In genomic region chrX:4322234-4323210, dm6 we compare ENCODE assay signal across 1 fruit fly cellular context.
TF ChIP-seq lines count a peak whose summit lies in the region.

norpA (plus strand) TSS chrX:4322626.

TF ChIP-seq in whole organism, embryonic, 481 proteins besides CTCF, POLR2A, EP300 and RAD21 (continued from another document and continues in another):
- no peak for TF ChIP-seq CG14965 (GFP tag; optimal IDR thresholded peaks at IDR 0.05; lab: Kevin White, UChicago; ENCODE audit: borderline replicate concordance)
- TF ChIP-seq CG32532 (GFP tag; IDR thresholded peaks at IDR 0.05; lab: Robert Waterston, UW), result no peak
- TF ChIP-seq stc (GFP tag; IDR thresholded peaks at IDR 0.05; lab: Robert Waterston, UW), result no peak; the same call in 1 of the 2 replicates
- peak; percentile 5 for TF ChIP-seq crc (GFP tag; optimal IDR thresholded peaks at IDR 0.05; lab: Kevin White, UChicago)
- peak; percentile 30; the same call in 1 of the 2 replicates for TF ChIP-seq CG3847 (GFP tag; IDR thresholded peaks at IDR 0.05; lab: Robert Waterston, UW)
- TF ChIP-seq ssp (GFP tag; IDR thresholded peaks at IDR 0.05; lab: Robert Waterston, UW), result no peak
- peak; percentile 90 for TF ChIP-seq Dref (GFP tag; IDR thresholded peaks at IDR 0.05; lab: Robert Waterston, UW)
- no peak for TF ChIP-seq Gug (GFP tag; IDR thresholded peaks at IDR 0.05; lab: Robert Waterston, UW)
- TF ChIP-seq Pdp1 (GFP tag; optimal IDR thresholded peaks at IDR 0.05; lab: Kevin White, UChicago), result no peak
- TF ChIP-seq mirr (GFP tag; optimal IDR thresholded peaks at IDR 0.05; lab: Kevin White, UChicago), result no peak
- TF ChIP-seq chn (GFP tag; optimal IDR thresholded peaks at IDR 0.05; lab: Kevin White, UChicago), result no peak
- no peak for TF ChIP-seq CG6683 (GFP tag; optimal IDR thresholded peaks at IDR 0.05; lab: Kevin White, UChicago)
- no peak for TF ChIP-seq fd64A (GFP tag; optimal IDR thresholded peaks at IDR 0.05; lab: Kevin White, UChicago)
- TF ChIP-seq CG8478 (optimal IDR thresholded peaks at IDR 0.05; lab: Kevin White, UChicago), result no peak
- TF ChIP-seq btn (GFP tag; optimal IDR thresholded peaks at IDR 0.05; lab: Kevin White, UChicago), result no peak
- no peak for TF ChIP-seq nmo (GFP tag; optimal IDR thresholded peaks at IDR 0.05; lab: Kevin White, UChicago)
- TF ChIP-seq Bgb (GFP tag; IDR thresholded peaks at IDR 0.05; lab: Robert Waterston, UW; ENCODE audit: partially characterized antibody), result peak; percentile 98
- peak; percentile 87 for TF ChIP-seq CG16813 (GFP tag; IDR thresholded peaks at IDR 0.05; lab: Robert Waterston, UW; ENCODE audit: partially characterized antibody)
- TF ChIP-seq tgo (GFP tag; IDR thresholded peaks at IDR 0.05; lab: Robert Waterston, UW), result no peak
- TF ChIP-seq dpn (GFP tag; optimal IDR thresholded peaks at IDR 0.05; lab: Kevin White, UChicago), result peak in 1 of 2 experiments; percentile 19
- TF ChIP-seq tio (GFP tag; optimal IDR thresholded peaks at IDR 0.05; lab: Kevin White, UChicago), result no peak
- peak; percentile 86 for TF ChIP-seq CG14860 (GFP tag; IDR thresholded peaks at IDR 0.05; lab: Robert Waterston, UW; ENCODE audit: partially characterized antibody)
- no peak for TF ChIP-seq Chrac-16 (GFP tag; optimal IDR thresholded peaks at IDR 0.05; lab: Kevin White, UChicago)
- TF ChIP-seq CG10274 (GFP tag; optimal IDR thresholded peaks at IDR 0.05; lab: Kevin White, UChicago), result no peak
- no peak for TF ChIP-seq ewg (GFP tag; optimal IDR thresholded peaks at IDR 0.05; lab: Kevin White, UChicago)
- TF ChIP-seq CG10959 (GFP tag; IDR thresholded peaks at IDR 0.05; lab: Robert Waterston, UW), result no peak
- no peak for TF ChIP-seq p53 (GFP tag; optimal IDR thresholded peaks at IDR 0.05; lab: Kevin White, UChicago)
- TF ChIP-seq CG12071 (GFP tag; optimal IDR thresholded peaks at IDR 0.05; lab: Kevin White, UChicago), result no peak
- no peak for TF ChIP-seq trh (GFP tag; optimal IDR thresholded peaks at IDR 0.05; lab: Kevin White, UChicago)
- TF ChIP-seq CG18262 (tag; optimal IDR thresholded peaks at IDR 0.05; lab: Kevin White, UChicago), result peak; percentile 5
- no peak for TF ChIP-seq CG4820 (GFP tag; optimal IDR thresholded peaks at IDR 0.05; lab: Kevin White, UChicago)
- no peak for TF ChIP-seq TFAM (GFP tag; optimal IDR thresholded peaks at IDR 0.05; lab: Kevin White, UChicago)
- TF ChIP-seq CG18476 (GFP tag; optimal IDR thresholded peaks at IDR 0.05; lab: Kevin White, UChicago), result no peak
- TF ChIP-seq her (GFP tag; optimal IDR thresholded peaks at IDR 0.05; lab: Kevin White, UChicago), result no peak
- TF ChIP-seq H15 (GFP tag; IDR thresholded peaks at IDR 0.05; lab: Robert Waterston, UW), result no peak
- no peak for TF ChIP-seq CG13296 (GFP tag; optimal IDR thresholded peaks at IDR 0.05; lab: Kevin White, UChicago)
- no peak for TF ChIP-seq ac (GFP tag; optimal IDR thresholded peaks at IDR 0.05; lab: Kevin White, UChicago)
- no peak for TF ChIP-seq CG5180 (GFP tag; optimal IDR thresholded peaks at IDR 0.05; lab: Kevin White, UChicago)
- TF ChIP-seq CG13624 (GFP tag; optimal IDR thresholded peaks at IDR 0.05; lab: Kevin White, UChicago), result peak; percentile 10
- no peak for TF ChIP-seq onecut (GFP tag; IDR thresholded peaks at IDR 0.05; lab: Robert Waterston, UW)
- TF ChIP-seq CG13287 (GFP tag; IDR thresholded peaks at IDR 0.05; lab: Robert Waterston, UW; ENCODE audit: partially characterized antibody), result peak; percentile 92
- no peak for TF ChIP-seq CG10431 (GFP tag; optimal IDR thresholded peaks at IDR 0.05; lab: Kevin White, UChicago)
- peak; percentile 91 for TF ChIP-seq inv (GFP tag; IDR thresholded peaks at IDR 0.05; lab: Robert Waterston, UW; ENCODE audit: partially characterized antibody)
- TF ChIP-seq CG12391 (tag; optimal IDR thresholded peaks at IDR 0.05; lab: Kevin White, UChicago), result no peak
- no peak for TF ChIP-seq CG13123 (GFP tag; optimal IDR thresholded peaks at IDR 0.05; lab: Kevin White, UChicago)
- peak; percentile 5 for TF ChIP-seq Side (GFP tag; optimal IDR thresholded peaks at IDR 0.05; lab: Kevin White, UChicago)
- no peak for TF ChIP-seq Spps (tag; optimal IDR thresholded peaks at IDR 0.05; lab: Kevin White, UChicago)
- TF ChIP-seq CG7786 (GFP tag; optimal IDR thresholded peaks at IDR 0.05; lab: Kevin White, UChicago), result no peak
- TF ChIP-seq ab (GFP tag; optimal IDR thresholded peaks at IDR 0.05; lab: Kevin White, UChicago), result no peak
- no peak for TF ChIP-seq Atf3 (GFP tag; optimal IDR thresholded peaks at IDR 0.05; lab: Kevin White, UChicago)
- TF ChIP-seq Oaz (GFP tag; IDR thresholded peaks at IDR 0.05; lab: Robert Waterston, UW), result no peak
- peak; percentile 25 for TF ChIP-seq PHDP (tag; optimal IDR thresholded peaks at IDR 0.05; lab: Kevin White, UChicago)
- peak; percentile 2 for TF ChIP-seq CG33213 (GFP tag; optimal IDR thresholded peaks at IDR 0.05; lab: Kevin White, UChicago)
- no peak for TF ChIP-seq zen (tag; optimal IDR thresholded peaks at IDR 0.05; lab: Kevin White, UChicago)
- no peak for TF ChIP-seq sc (optimal IDR thresholded peaks at IDR 0.05; lab: Kevin White, UChicago)
- TF ChIP-seq sc (GFP tag; optimal IDR thresholded peaks at IDR 0.05; lab: Kevin White, UChicago), result no peak
- TF ChIP-seq Usf (GFP tag; optimal IDR thresholded peaks at IDR 0.05; lab: Kevin White, UChicago), result no peak
- TF ChIP-seq z (GFP tag; IDR thresholded peaks at IDR 0.05; lab: Robert Waterston, UW), result no peak
- TF ChIP-seq ase (GFP tag; IDR thresholded peaks at IDR 0.05; lab: Robert Waterston, UW), result no peak
- no peak for TF ChIP-seq Hand (GFP tag; optimal IDR thresholded peaks at IDR 0.05; lab: Kevin White, UChicago)
- no peak for TF ChIP-seq CG10543 (GFP tag; optimal IDR thresholded peaks at IDR 0.05; lab: Kevin White, UChicago)
- TF ChIP-seq CG31388 (GFP tag; optimal IDR thresholded peaks at IDR 0.05; lab: Kevin White, UChicago), result no peak
- TF ChIP-seq CG8765 (GFP tag; IDR thresholded peaks at IDR 0.05; lab: Robert Waterston, UW), result no peak
- TF ChIP-seq gsb-n (tag; optimal IDR thresholded peaks at IDR 0.05; lab: Kevin White, UChicago), result no peak
- no peak for TF ChIP-seq CG11398 (GFP tag; optimal IDR thresholded peaks at IDR 0.05; lab: Kevin White, UChicago)
- TF ChIP-seq Dad (GFP tag; optimal IDR thresholded peaks at IDR 0.05; lab: Kevin White, UChicago), result no peak
- peak; percentile 86 for TF ChIP-seq Med (GFP tag; lab: Kevin White, UChicago)
- peak; percentile 15 for TF ChIP-seq Xbp1 (GFP tag; optimal IDR thresholded peaks at IDR 0.05; lab: Kevin White, UChicago)
- TF ChIP-seq chif (GFP tag; optimal IDR thresholded peaks at IDR 0.05; lab: Kevin White, UChicago), result peak; percentile 3 to 5
- no peak for TF ChIP-seq Dip2 (GFP tag; IDR thresholded peaks at IDR 0.05; lab: Robert Waterston, UW)
- TF ChIP-seq HHEX (GFP tag; optimal IDR thresholded peaks at IDR 0.05; lab: Kevin White, UChicago), result peak; percentile 41
- no peak for TF ChIP-seq seq (GFP tag; IDR thresholded peaks at IDR 0.05; lab: Robert Waterston, UW)
- TF ChIP-seq en (GFP tag; optimal IDR thresholded peaks at IDR 0.05; lab: Kevin White, UChicago), result peak; percentile 35
- TF ChIP-seq repo (GFP tag; optimal IDR thresholded peaks at IDR 0.05; lab: Kevin White, UChicago), result no peak
- peak; percentile 44 for TF ChIP-seq sqz (GFP tag; optimal IDR thresholded peaks at IDR 0.05; lab: Kevin White, UChicago)
- TF ChIP-seq Atf6 (GFP tag; IDR thresholded peaks at IDR 0.05; lab: Robert Waterston, UW), result no peak; the same call in 1 of the 2 replicates
- TF ChIP-seq Hey (tag; optimal IDR thresholded peaks at IDR 0.05; lab: Kevin White, UChicago), result no peak
- no peak for TF ChIP-seq wdn (GFP tag; IDR thresholded peaks at IDR 0.05; lab: Robert Waterston, UW)
- TF ChIP-seq sd (tag; optimal IDR thresholded peaks at IDR 0.05; lab: Kevin White, UChicago), result peak; percentile 15
- no peak for TF ChIP-seq dysf (GFP tag; IDR thresholded peaks at IDR 0.05; lab: Robert Waterston, UW)
- TF ChIP-seq Bdp1 (GFP tag; optimal IDR thresholded peaks at IDR 0.05; lab: Kevin White, UChicago), result no peak
- no peak for TF ChIP-seq Max (GFP tag; optimal IDR thresholded peaks at IDR 0.05; lab: Kevin White, UChicago)
- peak; percentile 38 for TF ChIP-seq Hsf (GFP tag; optimal IDR thresholded peaks at IDR 0.05; lab: Kevin White, UChicago)
- no peak for TF ChIP-seq Kr (GFP tag; optimal IDR thresholded peaks at IDR 0.05; lab: Kevin White, UChicago)
- peak; percentile 25 for TF ChIP-seq grau (tag; optimal IDR thresholded peaks at IDR 0.05; lab: Kevin White, UChicago)
- TF ChIP-seq dan (GFP tag; IDR thresholded peaks at IDR 0.05; lab: Robert Waterston, UW), result no peak
- no peak for TF ChIP-seq CG12942 (GFP tag; optimal IDR thresholded peaks at IDR 0.05; lab: Kevin White, UChicago)
- no peak for TF ChIP-seq CG10462 (GFP tag; optimal IDR thresholded peaks at IDR 0.05; lab: Kevin White, UChicago)
- peak; percentile 14 for TF ChIP-seq CG17829 (tag; optimal IDR thresholded peaks at IDR 0.05; lab: Kevin White, UChicago)
- TF ChIP-seq Six4 (GFP tag; optimal IDR thresholded peaks at IDR 0.05; lab: Kevin White, UChicago), result no peak
- peak; percentile 39 for TF ChIP-seq Oli (tag; optimal IDR thresholded peaks at IDR 0.05; lab: Kevin White, UChicago)
- TF ChIP-seq Taf1 (GFP tag; IDR thresholded peaks at IDR 0.05; lab: Robert Waterston, UW), result no peak
- peak; percentile 10 for TF ChIP-seq ind (GFP tag; optimal IDR thresholded peaks at IDR 0.05; lab: Kevin White, UChicago)
- TF ChIP-seq Hmr (GFP tag; optimal IDR thresholded peaks at IDR 0.05; lab: Kevin White, UChicago), result peak; percentile 55
- no peak for TF ChIP-seq CG6254 (GFP tag; optimal IDR thresholded peaks at IDR 0.05; lab: Kevin White, UChicago)
- TF ChIP-seq schlank (tag; optimal IDR thresholded peaks at IDR 0.05; lab: Kevin White, UChicago), result no peak
- no peak for TF ChIP-seq CG11085 (GFP tag; IDR thresholded peaks at IDR 0.05; lab: Robert Waterston, UW)
- no peak for TF ChIP-seq cwo (GFP tag; optimal IDR thresholded peaks at IDR 0.05; lab: Kevin White, UChicago)
- peak; percentile 59 for TF ChIP-seq CG4360 (GFP tag; IDR thresholded peaks at IDR 0.05; lab: Robert Waterston, UW)
- TF ChIP-seq danr (GFP tag; IDR thresholded peaks at IDR 0.05; lab: Robert Waterston, UW), result no peak
- peak; percentile 73 for TF ChIP-seq Ets65A (GFP tag; lab: Kevin White, UChicago)
- peak; percentile 56 for TF ChIP-seq Mes4 (GFP tag; optimal IDR thresholded peaks at IDR 0.05; lab: Kevin White, UChicago)
- no peak for TF ChIP-seq CG15696 (tag; optimal IDR thresholded peaks at IDR 0.05; lab: Kevin White, UChicago)
- TF ChIP-seq sisA (GFP tag; IDR thresholded peaks at IDR 0.05; lab: Robert Waterston, UW), result no peak
- TF ChIP-seq H2.0 (GFP tag; IDR thresholded peaks at IDR 0.05; lab: Robert Waterston, UW), result no peak
- TF ChIP-seq CG10565 (GFP tag; optimal IDR thresholded peaks at IDR 0.05; lab: Kevin White, UChicago), result no peak
- peak; percentile 69 for TF ChIP-seq Doc3 (GFP tag; IDR thresholded peaks at IDR 0.05; lab: Robert Waterston, UW; ENCODE audit: partially characterized antibody)
- no peak for TF ChIP-seq CG10209 (GFP tag; optimal IDR thresholded peaks at IDR 0.05; lab: Kevin White, UChicago)
- peak; percentile 61 for TF ChIP-seq CG13894 (tag; optimal IDR thresholded peaks at IDR 0.05; lab: Kevin White, UChicago)
- TF ChIP-seq CG30403 (GFP tag; optimal IDR thresholded peaks at IDR 0.05; lab: Kevin White, UChicago), result peak; percentile 46
- peak; percentile 64 for TF ChIP-seq dm (GFP tag; optimal IDR thresholded peaks at IDR 0.05; lab: Kevin White, UChicago)
- peak; percentile 12 for TF ChIP-seq CG9797 (GFP tag; optimal IDR thresholded peaks at IDR 0.05; lab: Kevin White, UChicago)
- no peak for TF ChIP-seq D19B (GFP tag; optimal IDR thresholded peaks at IDR 0.05; lab: Kevin White, UChicago)
- no peak for TF ChIP-seq croc (GFP tag; conservative IDR thresholded peaks at IDR 0.05; lab: Robert Waterston, UW)
- no peak for TF ChIP-seq CkIIα-i1 (GFP tag; IDR thresholded peaks at IDR 0.05; lab: Robert Waterston, UW)
- peak; percentile 98 for TF ChIP-seq CG8290 (GFP tag; optimal IDR thresholded peaks at IDR 0.05; lab: Kevin White, UChicago)
- peak; percentile 95 to 96 for TF ChIP-seq CG8290 (tag; optimal IDR thresholded peaks at IDR 0.05; lab: Kevin White, UChicago)
- no peak for TF ChIP-seq NC2β (GFP tag; optimal IDR thresholded peaks at IDR 0.05; lab: Kevin White, UChicago)
- TF ChIP-seq Abd-B (GFP tag; optimal IDR thresholded peaks at IDR 0.05; lab: Kevin White, UChicago), result no peak
- TF ChIP-seq unc-4 (GFP tag; IDR thresholded peaks at IDR 0.05; lab: Robert Waterston, UW; ENCODE audit: partially characterized antibody), result peak; percentile 93
- TF ChIP-seq CG12659 (GFP tag; optimal IDR thresholded peaks at IDR 0.05; lab: Kevin White, UChicago), result peak; percentile 66
- TF ChIP-seq stwl (tag; optimal IDR thresholded peaks at IDR 0.05; lab: Kevin White, UChicago), result peak; percentile 82
- TF ChIP-seq CG4707 (GFP tag; optimal IDR thresholded peaks at IDR 0.05; lab: Kevin White, UChicago), result no peak
- peak; percentile 62; the same call in 1 of the 2 replicates for TF ChIP-seq NFAT (GFP tag; IDR thresholded peaks at IDR 0.05; lab: Robert Waterston, UW)
- no peak for TF ChIP-seq fd102C (GFP tag; optimal IDR thresholded peaks at IDR 0.05; lab: Kevin White, UChicago)
- peak; percentile 90 for TF ChIP-seq BEAF-32 (GFP tag; optimal IDR thresholded peaks at IDR 0.05; lab: Kevin White, UChicago)
- TF ChIP-seq CG1529 (GFP tag; optimal IDR thresholded peaks at IDR 0.05; lab: Kevin White, UChicago), result no peak
- peak; percentile 35 for TF ChIP-seq CG7556 (GFP tag; optimal IDR thresholded peaks at IDR 0.05; lab: Kevin White, UChicago)
- peak; percentile 1 for TF ChIP-seq CG7839 (tag; optimal IDR thresholded peaks at IDR 0.05; lab: Kevin White, UChicago)
- peak; percentile 48 for TF ChIP-seq Sox102F (GFP tag; optimal IDR thresholded peaks at IDR 0.05; lab: Kevin White, UChicago)
- TF ChIP-seq jumu (GFP tag; optimal IDR thresholded peaks at IDR 0.05; lab: Kevin White, UChicago), result no peak
- TF ChIP-seq HLH3B (GFP tag; IDR thresholded peaks at IDR 0.05; lab: Robert Waterston, UW), result 0 out of 2 replicates have a peak, but pooled peaks have one; percentile 31
- TF ChIP-seq CG14050 (GFP tag; IDR thresholded peaks at IDR 0.05; lab: Robert Waterston, UW), result no peak
- no peak for TF ChIP-seq CG17568 (GFP tag; optimal IDR thresholded peaks at IDR 0.05; lab: Kevin White, UChicago)
- TF ChIP-seq NfI (GFP tag; optimal IDR thresholded peaks at IDR 0.05; lab: Kevin White, UChicago), result no peak
- TF ChIP-seq CG6813 (GFP tag; optimal IDR thresholded peaks at IDR 0.05; lab: Kevin White, UChicago), result no peak
- no peak for TF ChIP-seq CG7357 (GFP tag; IDR thresholded peaks at IDR 0.05; lab: Robert Waterston, UW)
- peak; percentile 88 for TF ChIP-seq tna (GFP tag; IDR thresholded peaks at IDR 0.05; lab: Robert Waterston, UW; ENCODE audit: partially characterized antibody)
